Worm (Caenorhabditis elegans) whole organism, midembryonic: ENCODE measurements around the gene AH6.17.

ENCODE experiments used
- T22C8.4 ChIP-seq: fragments of 200-800 bp; sonication (Bioruptor generic); IDR thresholded peaks from 2 replicates; pipeline ENCODE4 v1.3.6; 2022; ENCODE audit warnings: missing genetic modification characterization, missing compliant biosample characterization
- cog-1 ChIP-seq: sonication (generic microtip); optimal IDR thresholded peaks from 2 replicates; lab custom pipeline; 2016; ENCODE audit warnings: missing genetic modification characterization, missing compliant biosample characterization
- flt-1 ChIP-seq: fragments of 200-800 bp; sonication (Bioruptor generic); IDR thresholded peaks from 2 replicates; pipeline ENCODE4 v1.3.6; 2022; ENCODE audit warnings: missing genetic modification characterization, missing compliant biosample characterization
- klf-2 ChIP-seq: fragments of 200-800 bp; sonication (Bioruptor generic); conservative IDR thresholded peaks from 2 replicates; pipeline ENCODE4 v1.3.6; 2022; ENCODE audit warnings: missing genetic modification reagents, missing genetic modification characterization, missing compliant biosample characterization
- med-1 ChIP-seq: sonication (generic microtip); optimal IDR thresholded peaks from 2 replicates; lab custom pipeline; 2017; ENCODE audit warnings: missing genetic modification characterization, mild to moderate bottlenecking, missing compliant biosample characterization, antibody characterized with exemption, missing genetic modification reagents; ENCODE audit not compliant: insufficient read depth
- ref-1 ChIP-seq: fragments of 200-800 bp; sonication (Bioruptor generic); conservative IDR thresholded peaks from 2 replicates; pipeline ENCODE4 v1.3.6; 2022; ENCODE audit warnings: missing genetic modification reagents, missing genetic modification characterization, missing compliant biosample characterization
- tab-1 ChIP-seq: fragments of 200-800 bp; sonication (Bioruptor generic); IDR thresholded peaks from 2 replicates; pipeline ENCODE4 v1.3.6; 2022; ENCODE audit warnings: missing genetic modification characterization, missing compliant biosample characterization
- ztf-23 ChIP-seq: fragments of 200-800 bp; sonication (Bioruptor generic); IDR thresholded peaks from 2 replicates; pipeline ENCODE4 v1.3.6; 2022; ENCODE audit warnings: missing genetic modification reagents, missing genetic modification characterization, missing compliant biosample characterization
- ztf-29 ChIP-seq: fragments of 200-800 bp; sonication (Bioruptor generic); IDR thresholded peaks from 2 replicates; pipeline ENCODE4 v1.3.6; 2022; ENCODE audit warnings: missing genetic modification reagents, missing genetic modification characterization, missing compliant biosample characterization

DNA sequence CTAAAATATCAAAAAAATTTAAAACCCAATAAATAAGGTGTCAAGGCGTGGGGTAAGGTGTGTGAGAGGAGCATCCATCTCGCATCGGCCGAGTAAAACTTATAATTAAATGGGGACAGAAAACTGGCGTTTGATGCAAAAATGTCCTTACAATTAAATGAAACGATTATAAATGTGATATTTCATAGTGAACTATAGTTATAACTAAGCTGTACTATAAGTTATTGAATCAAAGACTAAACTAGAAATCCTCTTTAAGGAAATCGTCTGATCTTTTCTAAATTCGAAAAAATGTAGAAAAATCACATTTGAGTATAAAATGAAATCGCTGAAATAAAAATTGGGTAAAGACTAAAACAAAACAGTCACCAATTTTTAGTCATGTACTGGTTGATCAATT lies 27.7 kb downstream of the AH6.17 start, which contains the start of gene sra-6:
- TF ChIP-seq flt-1 (GFP tag; lab: Robert Waterston, UW) (no peak), ztf-23 (GFP tag; lab: Robert Waterston, UW) (no peak), cog-1 (tag; lab: Kevin White, UChicago) (no peak), T22C8.4 (GFP tag; lab: Robert Waterston, UW) (no peak), tab-1 (GFP tag; lab: Robert Waterston, UW) (no peak), med-1 (GFP tag; lab: Kevin White, UChicago) (no peak), klf-2 (GFP tag; lab: Robert Waterston, UW) (no peak), ref-1 (no peak), ztf-29 (GFP tag; lab: Robert Waterston, UW) (no peak)
